Fruit fly (Drosophila melanogaster) whole organism: Measurements from ENCODE around the gene Gyc89Db.

Experiments
- CG8478 ChIP-seq: fragments of >200 bp; optimal IDR thresholded peaks from 2 replicates; lab custom pipeline; 2018; ENCODE audit warnings: inconsistent platforms
- Dll ChIP-seq: fragments of >200 bp; optimal IDR thresholded peaks from 2 replicates; lab custom pipeline; 2017
- EcR ChIP-seq, 2 experiments: fragments of >200 bp; optimal IDR thresholded peaks; 2 replicates each; lab custom pipeline; 2017; ENCODE audit warnings: missing biosample characterization in 2 of 2, missing genetic modification characterization in 2 of 2, missing genetic modification reagents in 2 of 2
- psq ChIP-seq: fragments of >200 bp; optimal IDR thresholded peaks from 2 replicates; lab custom pipeline; 2017

- TF ChIP-seq CG8478 (lab: Kevin White, UChicago) (no peak), EcR (GFP tag; optimal IDR thresholded peaks at IDR 0.05; lab: Kevin White, UChicago) (no peak), psq (lab: Kevin White, UChicago) (no peak), Dll (lab: Kevin White, UChicago) (no peak)
These were observed 33.2 kb downstream of the Gyc89Db start for dm6 chr3R:16510128-16510527.
